Worm (Caenorhabditis elegans): ENCODE results near the gene F11D11.6.

- TF ChIP-seq fkh-10 (GFP tag; optimal IDR thresholded peaks at IDR 0.05) (no peak), R02D3.7 (tag; optimal IDR thresholded peaks at IDR 0.05) (no peak), nhr-12 (tag; optimal IDR thresholded peaks at IDR 0.05) (no peak), jun-1 (tag; optimal IDR thresholded peaks at IDR 0.05) (no peak)
Observed at ce11 chrV:18737646-18738045, 15.3 kb downstream of the F11D11.6 start.

All from whole organism, L3 larva.